Worm (Caenorhabditis elegans): ENCODE results near the gene fbxb-107.
A peak's percentile ranks its signal among the peaks of the same experiment; 100 is the strongest.

fbxb-107 gene

DNA sequence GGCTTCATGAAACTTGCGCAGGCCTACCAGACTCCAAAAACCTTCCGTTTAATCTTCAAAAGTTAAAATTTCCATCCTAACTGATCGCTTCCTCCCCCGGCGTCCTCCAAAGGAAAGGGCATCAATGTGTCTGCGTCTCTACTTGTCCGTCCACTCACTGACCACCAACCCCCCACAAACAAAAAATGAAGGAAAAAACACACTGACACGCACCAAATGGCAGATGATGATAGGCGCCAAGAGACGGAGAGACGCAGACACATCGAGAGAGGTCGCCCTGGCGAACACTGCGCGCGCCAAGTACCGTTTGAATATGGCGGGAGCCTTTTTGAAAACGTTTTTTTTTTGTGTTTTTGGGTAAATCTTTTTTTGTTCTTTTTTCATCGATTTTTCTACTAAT, 23.8 kb upstream of the fbxb-107 start (continued):
- TF ChIP-seq zip-11 (GFP tag; IDR thresholded peaks at IDR 0.05) (no peak), vab-7 (GFP tag; IDR thresholded peaks at IDR 0.05) (no peak), jun-1 (tag; optimal IDR thresholded peaks at IDR 0.05) (no peak), dmd-9 (GFP tag; IDR thresholded peaks at IDR 0.05) (0 out of 2 replicates have a peak, but pooled peaks have one; percentile 44), lir-3 (tag; optimal IDR thresholded peaks at IDR 0.05) (no peak), aha-1 (tag) (peak; percentile 70), lin-39 (tag; optimal IDR thresholded peaks at IDR 0.05) (no peak), egl-43 (GFP tag; IDR thresholded peaks at IDR 0.05) (0 out of 2 replicates have a peak, but pooled peaks have one; percentile 7), snpc-4 (tag; optimal IDR thresholded peaks at IDR 0.05) (no peak), daf-8 (GFP tag; IDR thresholded peaks at IDR 0.05) (no peak), dmd-8 (GFP tag; IDR thresholded peaks at IDR 0.05) (no peak), spr-3 (GFP tag; optimal IDR thresholded peaks at IDR 0.05) (no peak), ama-1 (optimal IDR thresholded peaks at IDR 0.05) (no peak), F37D6.2 (tag; optimal IDR thresholded peaks at IDR 0.05) (no peak), ZK337.2 (GFP tag; IDR thresholded peaks at IDR 0.05) (no peak), rbr-2 (tag; optimal IDR thresholded peaks at IDR 0.05) (no peak), hmg-1.1 (GFP tag; IDR thresholded peaks at IDR 0.05) (peak; percentile 72), aly-2 (tag; optimal IDR thresholded peaks at IDR 0.05) (no peak), madf-9 (GFP tag; conservative IDR thresholded peaks at IDR 0.05) (no peak), daf-19 (GFP tag; conservative IDR thresholded peaks at IDR 0.05) (no peak), ceh-32 (tag; optimal IDR thresholded peaks at IDR 0.05; ENCODE audit: poor library complexity) (no peak), ceh-62 (tag; optimal IDR thresholded peaks at IDR 0.05) (no peak), mes-2 (tag; optimal IDR thresholded peaks at IDR 0.05; ENCODE audit: poor library complexity, severe bottlenecking) (peak; percentile 59), F10B5.3 (tag; optimal IDR thresholded peaks at IDR 0.05) (no peak), unc-62 (GFP tag; optimal IDR thresholded peaks at IDR 0.05 in 1 of 2) (peak in 1 of 2 experiments; percentile 47), unc-62 (tag; optimal IDR thresholded peaks at IDR 0.05) (no peak), ceh-20 (GFP tag; IDR thresholded peaks at IDR 0.05) (no peak), zfp-3 (GFP tag; conservative IDR thresholded peaks at IDR 0.05) (no peak), nhr-102 (tag; optimal IDR thresholded peaks at IDR 0.05) (no peak), snpc-1.2 (GFP tag; IDR thresholded peaks at IDR 0.05) (no peak), saeg-2 (GFP tag; IDR thresholded peaks at IDR 0.05) (no peak), lin-1 (GFP tag; IDR thresholded peaks at IDR 0.05) (no peak), ctbp-1 (GFP tag; IDR thresholded peaks at IDR 0.05) (no peak), Y48G9A.11 (GFP tag; IDR thresholded peaks at IDR 0.05) (no peak), dmd-6 (GFP tag; IDR thresholded peaks at IDR 0.05) (0 out of 2 replicates have a peak, but pooled peaks have one; percentile 8), nhr-6 (tag; optimal IDR thresholded peaks at IDR 0.05) (peak; percentile 26), mxl-2 (GFP tag; conservative IDR thresholded peaks at IDR 0.05) (no peak), hif-1 (tag; optimal IDR thresholded peaks at IDR 0.05) (no peak), nhr-41 (GFP tag; IDR thresholded peaks at IDR 0.05) (no peak), nhr-237 (tag; optimal IDR thresholded peaks at IDR 0.05) (no peak), tra-1 (GFP tag; IDR thresholded peaks at IDR 0.05) (no peak), madf-5 (GFP tag; IDR thresholded peaks at IDR 0.05) (no peak), mdl-1 (tag; optimal IDR thresholded peaks at IDR 0.05) (peak; percentile 28 to 37), lin-15B (tag; optimal IDR thresholded peaks at IDR 0.05) (no peak), zfp-2 (tag; optimal IDR thresholded peaks at IDR 0.05) (no peak), ceh-82 (tag; optimal IDR thresholded peaks at IDR 0.05) (no peak), Y5F2A.4 (GFP tag; optimal IDR thresholded peaks at IDR 0.05) (no peak), lin-38 (GFP tag; IDR thresholded peaks at IDR 0.05) (no peak; the same call in 1 of the 2 replicates), F26F4.8 (GFP tag; conservative IDR thresholded peaks at IDR 0.05) (no peak), nhr-77 (tag; optimal IDR thresholded peaks at IDR 0.05) (no peak), F44E2.7 (GFP tag; IDR thresholded peaks at IDR 0.05) (no peak), hlh-11 (tag; optimal IDR thresholded peaks at IDR 0.05) (peak; percentile 21), mep-1 (tag; optimal IDR thresholded peaks at IDR 0.05) (peak; percentile 64)
